Fruit fly (Drosophila melanogaster) whole organism, embryonic: Measurements from ENCODE around the gene CG31515.
A peak's percentile ranks its signal among the peaks of the same experiment; 100 is the strongest.

Experiments used
- Asciz ChIP-seq: fragments of 200-800 bp; sonication (Bioruptor generic); optimal IDR thresholded peaks from 2 replicates; lab custom pipeline; 2017; ENCODE audit warnings: missing biosample characterization, mild to moderate bottlenecking, missing genetic modification characterization, missing genetic modification reagents
- Bdp1 ChIP-seq: fragments of 200-800 bp; sonication (Bioruptor generic); optimal IDR thresholded peaks from 3 replicates; lab custom pipeline; 2016; ENCODE audit warnings: missing biosample characterization, missing genetic modification characterization
- CG10209 ChIP-seq: fragments of 200-800 bp; sonication (Bioruptor generic); optimal IDR thresholded peaks from 3 replicates; lab custom pipeline; 2017; ENCODE audit warnings: missing biosample characterization, mild to moderate bottlenecking, missing genetic modification characterization, missing genetic modification reagents
- CG10462 ChIP-seq: fragments of 200-800 bp; sonication (Bioruptor generic); optimal IDR thresholded peaks from 2 replicates; lab custom pipeline; 2016; ENCODE audit warnings: missing biosample characterization, missing genetic modification characterization
- CG10565 ChIP-seq: fragments of 200-800 bp; sonication (Bioruptor generic); optimal IDR thresholded peaks from 3 replicates; lab custom pipeline; 2016; ENCODE audit warnings: missing biosample characterization, mild to moderate bottlenecking, missing genetic modification characterization
- CG11696 ChIP-seq: fragments of 200-800 bp; sonication (Bioruptor generic); IDR thresholded peaks from 2 replicates; pipeline ENCODE4 v1.3.6; 2022; ENCODE audit warnings: missing biosample characterization, missing genetic modification characterization
- CG12299 ChIP-seq: fragments of 200-800 bp; sonication (Bioruptor generic); optimal IDR thresholded peaks from 2 replicates; lab custom pipeline; 2018; ENCODE audit warnings: missing biosample characterization, mild to moderate bottlenecking, missing genetic modification characterization
- CG12769 ChIP-seq: fragments of 200-800 bp; sonication (Bioruptor generic); optimal IDR thresholded peaks from 2 replicates; lab custom pipeline; 2019; ENCODE audit warnings: missing biosample characterization, mild to moderate bottlenecking, missing genetic modification characterization, moderate library complexity
- CG13894 ChIP-seq: fragments of 200-800 bp; sonication (Bioruptor generic); optimal IDR thresholded peaks from 3 replicates; lab custom pipeline; 2018; ENCODE audit warnings: missing biosample characterization, mild to moderate bottlenecking, missing genetic modification characterization, moderate library complexity
- CG17186 ChIP-seq: fragments of 200-800 bp; sonication (Bioruptor generic); optimal IDR thresholded peaks from 3 replicates; lab custom pipeline; 2017; ENCODE audit warnings: missing biosample characterization, missing genetic modification reagents, missing genetic modification characterization
- CG17328 ChIP-seq: fragments of 200-800 bp; sonication (Bioruptor generic); IDR thresholded peaks from 2 replicates; pipeline ENCODE4 v1.3.6; 2022; ENCODE audit warnings: missing biosample characterization, missing genetic modification characterization
- CG18476 ChIP-seq: fragments of 200-800 bp; sonication (Bioruptor generic); optimal IDR thresholded peaks from 2 replicates; lab custom pipeline; 2016; ENCODE audit warnings: missing biosample characterization, mild to moderate bottlenecking, missing genetic modification characterization
- CG2712 ChIP-seq: fragments of 200-800 bp; optimal IDR thresholded peaks from 3 replicates; lab custom pipeline; 2019; ENCODE audit warnings: missing biosample characterization, mild to moderate bottlenecking, missing genetic modification characterization, moderate library complexity
- CG30403 ChIP-seq: fragments of 200-800 bp; sonication (Bioruptor generic); optimal IDR thresholded peaks from 3 replicates; lab custom pipeline; 2016; ENCODE audit warnings: missing biosample characterization, missing genetic modification characterization
- CG3065 ChIP-seq: fragments of 200-800 bp; sonication (Bioruptor generic); optimal IDR thresholded peaks from 2 replicates; lab custom pipeline; 2016; ENCODE audit warnings: missing biosample characterization, missing genetic modification characterization
- CG31441 ChIP-seq: fragments of 200-800 bp; sonication (Bioruptor generic); IDR thresholded peaks from 2 replicates; pipeline ENCODE4 v1.3.6; 2022; ENCODE audit warnings: missing biosample characterization, missing genetic modification characterization
- CG3281 ChIP-seq: fragments of 200-800 bp; sonication (Bioruptor generic); optimal IDR thresholded peaks from 3 replicates; lab custom pipeline; 2017; ENCODE audit warnings: missing biosample characterization, mild to moderate bottlenecking, missing genetic modification characterization
- CG3726 ChIP-seq: fragments of 200-800 bp; sonication (Bioruptor generic); IDR thresholded peaks from 3 replicates; pipeline ENCODE4, ENCODE4 v1.3.6; 2022; ENCODE audit warnings: missing biosample characterization, missing genetic modification characterization
- CG43689 ChIP-seq: fragments of 200-800 bp; sonication (Bioruptor generic); IDR thresholded peaks from 2 replicates; pipeline ENCODE4 v1.3.6; 2022; ENCODE audit warnings: missing biosample characterization, missing genetic modification characterization
- CG6813 ChIP-seq: fragments of 200-800 bp; sonication (Bioruptor generic); optimal IDR thresholded peaks from 2 replicates; lab custom pipeline; 2017; ENCODE audit warnings: missing biosample characterization, missing genetic modification characterization, mild to moderate bottlenecking, moderate library complexity, missing genetic modification reagents
- CG7839 ChIP-seq: fragments of 200-800 bp; sonication (Bioruptor generic); optimal IDR thresholded peaks from 3 replicates; lab custom pipeline; 2018; ENCODE audit warnings: missing biosample characterization, mild to moderate bottlenecking, missing genetic modification characterization, moderate library complexity
- CG7963 ChIP-seq: fragments of 200-800 bp; sonication (Bioruptor generic); IDR thresholded peaks from 3 replicates; pipeline ENCODE4 v1.3.6; 2022; ENCODE audit warnings: missing biosample characterization, missing genetic modification characterization; ENCODE audit not compliant: partially characterized antibody
- CG7987 ChIP-seq: fragments of 200-800 bp; sonication (Bioruptor generic); optimal IDR thresholded peaks from 2 replicates; lab custom pipeline; 2018; ENCODE audit warnings: missing biosample characterization, mild to moderate bottlenecking, missing genetic modification characterization, moderate library complexity
- CG8478 ChIP-seq: fragments of >200 bp; optimal IDR thresholded peaks from 2 replicates; lab custom pipeline; 2018
- CG8944 ChIP-seq: fragments of 200-800 bp; sonication (Bioruptor generic); optimal IDR thresholded peaks from 3 replicates; lab custom pipeline; 2016; ENCODE audit warnings: missing biosample characterization, missing genetic modification characterization
- Dbx ChIP-seq: fragments of 200-800 bp; sonication (Bioruptor generic); IDR thresholded peaks from 3 replicates; pipeline ENCODE4 v1.3.6; 2022; ENCODE audit warnings: missing biosample characterization, missing genetic modification characterization
- Dp ChIP-seq: fragments of 200-800 bp; sonication (Bioruptor generic); optimal IDR thresholded peaks from 2 replicates; lab custom pipeline; 2018; ENCODE audit warnings: missing biosample characterization, mild to moderate bottlenecking, missing genetic modification characterization, moderate library complexity
- Ets65A ChIP-seq: fragments of 200-800 bp; sonication (Bioruptor generic); peaks from one replicate; lab custom pipeline; 2016; ENCODE audit warnings: missing biosample characterization, missing genetic modification characterization
- Max ChIP-seq: fragments of 200-800 bp; sonication (Bioruptor generic); optimal IDR thresholded peaks from 2 replicates; lab custom pipeline; 2016; ENCODE audit warnings: missing biosample characterization, mild to moderate bottlenecking, missing genetic modification characterization
- Mrtf ChIP-seq: fragments of 200-800 bp; sonication (Bioruptor generic); IDR thresholded peaks from 3 replicates; pipeline ENCODE4 v1.3.6; 2022; ENCODE audit warnings: missing biosample characterization, missing genetic modification characterization
- NFAT ChIP-seq: fragments of 200-800 bp; sonication (Bioruptor generic); IDR thresholded peaks from 2 replicates; pipeline ENCODE4 v1.3.6; 2022; ENCODE audit warnings: missing biosample characterization, missing genetic modification characterization
- YL-1 ChIP-seq: fragments of 200-800 bp; sonication (Bioruptor generic); optimal IDR thresholded peaks from 3 replicates; lab custom pipeline; 2017; ENCODE audit warnings: missing biosample characterization, mild to moderate bottlenecking, missing genetic modification characterization
- ab ChIP-seq: fragments of 200-800 bp; sonication (Bioruptor generic); optimal IDR thresholded peaks from 2 replicates; lab custom pipeline; 2016; ENCODE audit warnings: missing biosample characterization, missing genetic modification characterization
- abd-A ChIP-seq: fragments of 200-800 bp; sonication (Bioruptor generic); optimal IDR thresholded peaks from 3 replicates; lab custom pipeline; 2019; ENCODE audit warnings: missing biosample characterization, mild to moderate bottlenecking, missing genetic modification characterization, moderate library complexity
- ap ChIP-seq: fragments of 200-800 bp; sonication (Bioruptor generic); IDR thresholded peaks from 2 replicates; pipeline ENCODE4 v1.3.6; 2022; ENCODE audit warnings: missing biosample characterization, missing genetic modification characterization
- ara ChIP-seq: fragments of 200-800 bp; sonication (Bioruptor generic); IDR thresholded peaks from 2 replicates; pipeline ENCODE4 v1.3.6; 2022; ENCODE audit warnings: missing biosample characterization, missing genetic modification characterization
- az2 ChIP-seq: fragments of 200-800 bp; sonication (Bioruptor generic); optimal IDR thresholded peaks from 3 replicates; lab custom pipeline; 2016; ENCODE audit warnings: missing biosample characterization, missing genetic modification characterization
- bigmax ChIP-seq: fragments of 200-800 bp; sonication (Bioruptor generic); optimal IDR thresholded peaks from 2 replicates; lab custom pipeline; 2018; ENCODE audit warnings: missing biosample characterization, mild to moderate bottlenecking, missing genetic modification characterization
- btn ChIP-seq: fragments of 200-800 bp; sonication (Bioruptor generic); optimal IDR thresholded peaks from 2 replicates; lab custom pipeline; 2016; ENCODE audit warnings: missing biosample characterization, missing genetic modification characterization
- cato ChIP-seq: fragments of 200-800 bp; sonication (Bioruptor generic); optimal IDR thresholded peaks from 2 replicates; lab custom pipeline; 2016; ENCODE audit warnings: missing biosample characterization, missing genetic modification characterization, borderline replicate concordance
- corto ChIP-seq: fragments of 200-800 bp; sonication (Bioruptor generic); optimal IDR thresholded peaks from 2 replicates; lab custom pipeline; 2016; ENCODE audit warnings: missing biosample characterization, mild to moderate bottlenecking, missing genetic modification characterization, moderate library complexity
- gce ChIP-seq: fragments of 200-800 bp; sonication (Bioruptor generic); IDR thresholded peaks from 3 replicates; pipeline ENCODE4 v1.3.6; 2022; ENCODE audit warnings: missing biosample characterization, missing genetic modification characterization
- insv ChIP-seq, 2 experiments: fragments of 200-800 bp; sonication (Bioruptor generic); optimal IDR thresholded peaks; 3 replicates each; lab custom pipeline; 2016 to 2018; ENCODE audit warnings: missing biosample characterization in 2 of 2, missing genetic modification characterization in 2 of 2
- jigr1 ChIP-seq: fragments of 200-800 bp; sonication (Bioruptor generic); IDR thresholded peaks from 3 replicates; pipeline ENCODE4 v1.3.6; 2022; ENCODE audit warnings: missing biosample characterization, missing genetic modification characterization
- jing ChIP-seq: fragments of 200-800 bp; sonication (Bioruptor generic); optimal IDR thresholded peaks from 2 replicates; lab custom pipeline; 2018; ENCODE audit warnings: missing biosample characterization, mild to moderate bottlenecking, missing genetic modification characterization
- kay ChIP-seq: fragments of 200-800 bp; sonication (Bioruptor generic); optimal IDR thresholded peaks from 2 replicates; lab custom pipeline; 2016; ENCODE audit warnings: missing biosample characterization, missing genetic modification characterization
- kni ChIP-seq: fragments of 200-800 bp; sonication (Bioruptor generic); optimal IDR thresholded peaks from 3 replicates; lab custom pipeline; 2017; ENCODE audit warnings: mild to moderate bottlenecking, missing biosample characterization, missing genetic modification reagents, missing genetic modification characterization
- nom ChIP-seq: fragments of 200-800 bp; sonication (Bioruptor generic); optimal IDR thresholded peaks from 2 replicates; lab custom pipeline; 2017; ENCODE audit warnings: missing biosample characterization, missing genetic modification characterization, mild to moderate bottlenecking, moderate library complexity, missing genetic modification reagents
- psq ChIP-seq: fragments of 200-800 bp; sonication (Bioruptor generic); optimal IDR thresholded peaks from 2 replicates; lab custom pipeline; 2017; ENCODE audit warnings: missing biosample characterization, missing genetic modification characterization
- tup ChIP-seq: fragments of 200-800 bp; sonication (Bioruptor generic); optimal IDR thresholded peaks from 2 replicates; lab custom pipeline; 2016; ENCODE audit warnings: missing biosample characterization, mild to moderate bottlenecking, missing genetic modification characterization, moderate library complexity
- usp ChIP-seq: fragments of >200 bp; optimal IDR thresholded peaks from 2 replicates; lab custom pipeline; 2017; ENCODE audit warnings: missing biosample characterization, missing genetic modification characterization
- zen2 ChIP-seq: fragments of 200-800 bp; sonication (Bioruptor generic); IDR thresholded peaks from 3 replicates; pipeline ENCODE4 v1.3.6; 2022; ENCODE audit warnings: missing biosample characterization, missing genetic modification characterization; ENCODE audit not compliant: partially characterized antibody

The CG31515 gene

DNA sequence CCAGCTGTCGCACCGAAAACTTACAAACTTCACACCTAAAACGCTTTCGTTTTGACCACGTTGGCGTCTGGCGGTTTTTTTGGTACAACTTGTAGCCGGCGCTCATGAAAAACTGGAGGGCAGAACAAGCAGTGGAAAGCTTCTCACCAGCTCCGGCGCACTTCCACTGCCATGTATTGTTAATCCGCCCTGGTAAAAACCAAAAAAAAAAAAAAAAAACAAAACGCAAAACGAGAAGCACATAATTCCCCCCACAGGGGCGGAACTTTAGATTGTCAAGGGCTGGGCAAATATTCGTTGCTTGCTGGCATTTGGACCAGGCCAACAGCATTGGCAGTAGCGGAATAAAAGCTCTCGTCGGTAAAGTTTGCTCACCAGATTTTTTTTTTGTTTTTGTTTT is 14.4 kb downstream of the CG31515 start (continued):
- TF ChIP-seq kni (GFP tag; lab: Kevin White, UChicago) = no peak
- no peak for TF ChIP-seq CG7839 (tag; lab: Kevin White, UChicago)
- TF ChIP-seq CG7987 (GFP tag; lab: Kevin White, UChicago) = no peak
- no peak for TF ChIP-seq gce
- TF ChIP-seq Bdp1 (GFP tag; lab: Kevin White, UChicago) = no peak
- no peak for TF ChIP-seq CG18476
- TF ChIP-seq Ets65A (GFP tag; lab: Kevin White, UChicago) = no peak
- no peak for TF ChIP-seq kay (GFP tag; lab: Kevin White, UChicago)
- TF ChIP-seq CG8944 (GFP tag; lab: Kevin White, UChicago) = no peak
- no peak for TF ChIP-seq Mrtf (GFP tag; lab: Robert Waterston, UW)
- TF ChIP-seq CG12299 (tag; lab: Kevin White, UChicago) = no peak
- no peak for TF ChIP-seq CG30403 (GFP tag; lab: Kevin White, UChicago)
- TF ChIP-seq CG10209 (GFP tag; lab: Kevin White, UChicago) = no peak
- no peak for TF ChIP-seq ab (GFP tag; lab: Kevin White, UChicago)
- TF ChIP-seq CG31441 (GFP tag; lab: Robert Waterston, UW) = no peak
- TF ChIP-seq CG3281 (GFP tag; lab: Kevin White, UChicago) = no peak
- no peak for TF ChIP-seq CG6813 (GFP tag; lab: Kevin White, UChicago)
- no peak for TF ChIP-seq CG3726 (GFP tag; lab: Robert Waterston, UW)
- no peak for TF ChIP-seq bigmax
- TF ChIP-seq nom (GFP tag; lab: Kevin White, UChicago) = peak; percentile 33
- TF ChIP-seq CG2712 (tag; lab: Kevin White, UChicago) = no peak
- TF ChIP-seq psq (GFP tag; lab: Kevin White, UChicago) = no peak
- TF ChIP-seq YL-1 (GFP tag; lab: Kevin White, UChicago) = no peak
- no peak for TF ChIP-seq usp
- TF ChIP-seq ara = no peak
- no peak for TF ChIP-seq Max (GFP tag; lab: Kevin White, UChicago)
- TF ChIP-seq CG13894 = peak; percentile 37
- no peak for TF ChIP-seq Dbx
- no peak for TF ChIP-seq insv (GFP tag; optimal IDR thresholded peaks at IDR 0.05; lab: Kevin White, UChicago)
- TF ChIP-seq CG43689 (GFP tag; lab: Robert Waterston, UW) = no peak
- no peak for TF ChIP-seq az2
- TF ChIP-seq btn (GFP tag; lab: Kevin White, UChicago) = no peak
- TF ChIP-seq abd-A = peak; percentile 82
- no peak for TF ChIP-seq corto (GFP tag; lab: Kevin White, UChicago)
- TF ChIP-seq CG10462 (GFP tag; lab: Kevin White, UChicago) = no peak
- no peak for TF ChIP-seq Asciz (GFP tag; lab: Kevin White, UChicago)
- TF ChIP-seq tup (GFP tag; lab: Kevin White, UChicago) = no peak
- no peak for TF ChIP-seq CG17186 (GFP tag; lab: Kevin White, UChicago)
- 0 out of 3 replicates have a peak, but pooled peaks have one; percentile 29 for TF ChIP-seq zen2 (GFP tag; lab: Robert Waterston, UW)
- TF ChIP-seq CG8478 (lab: Kevin White, UChicago) = no peak
- TF ChIP-seq NFAT = no peak; the same call in 1 of the 2 replicates
- no peak for TF ChIP-seq CG7963 (GFP tag; lab: Robert Waterston, UW)
- no peak for TF ChIP-seq ap
- TF ChIP-seq CG17328 (GFP tag; lab: Robert Waterston, UW) = no peak; the same call in 1 of the 2 replicates
- no peak for TF ChIP-seq Dp (GFP tag; lab: Kevin White, UChicago)
- TF ChIP-seq CG11696 = no peak
- no peak for TF ChIP-seq cato
- TF ChIP-seq jigr1 = no peak
- no peak for TF ChIP-seq CG10565 (GFP tag; lab: Kevin White, UChicago)
- TF ChIP-seq CG3065 (GFP tag; lab: Kevin White, UChicago) = no peak
- TF ChIP-seq CG12769 (tag; lab: Kevin White, UChicago) = peak; percentile 40
- TF ChIP-seq jing (GFP tag; lab: Kevin White, UChicago) = no peak
